Fruit fly (Drosophila melanogaster) whole organism, embryonic: ENCODE results near the gene Caf1-55.

Source experiments
- CG10462 ChIP-seq: fragments of 200-800 bp; sonication (Bioruptor generic); optimal IDR thresholded peaks from 2 replicates; lab custom pipeline; 2016; ENCODE audit warnings: missing biosample characterization, missing genetic modification characterization
- CG11093 ChIP-seq: fragments of 200-800 bp; sonication (Bioruptor generic); IDR thresholded peaks from 3 replicates; pipeline ENCODE4 v1.3.6; 2022; ENCODE audit warnings: missing biosample characterization, missing genetic modification characterization
- CG12391 ChIP-seq: fragments of 200-800 bp; sonication (Bioruptor generic); optimal IDR thresholded peaks from 3 replicates; lab custom pipeline; 2018; ENCODE audit warnings: missing biosample characterization, mild to moderate bottlenecking, missing genetic modification characterization, moderate library complexity
- CG14050 ChIP-seq: fragments of 200-800 bp; sonication (Bioruptor generic); IDR thresholded peaks from 3 replicates; pipeline ENCODE4 v1.3.6; 2022; ENCODE audit warnings: missing biosample characterization, missing genetic modification characterization
- CG14667 ChIP-seq: fragments of 200-800 bp; sonication (Bioruptor generic); IDR thresholded peaks from 2 replicates; pipeline ENCODE4 v1.3.6; 2022; ENCODE audit warnings: missing biosample characterization, missing genetic modification characterization
- CG14965 ChIP-seq: fragments of 200-800 bp; sonication (Bioruptor generic); optimal IDR thresholded peaks from 2 replicates; lab custom pipeline; 2016; ENCODE audit warnings: missing biosample characterization, missing genetic modification characterization, borderline replicate concordance
- CG15269 ChIP-seq: fragments of 200-800 bp; sonication (Bioruptor generic); optimal IDR thresholded peaks from 2 replicates; lab custom pipeline; 2018; ENCODE audit warnings: missing biosample characterization, mild to moderate bottlenecking, missing genetic modification characterization, moderate library complexity
- CG17328 ChIP-seq: fragments of 200-800 bp; sonication (Bioruptor generic); IDR thresholded peaks from 2 replicates; pipeline ENCODE4 v1.3.6; 2022; ENCODE audit warnings: missing biosample characterization, missing genetic modification characterization
- CG18476 ChIP-seq: fragments of 200-800 bp; sonication (Bioruptor generic); optimal IDR thresholded peaks from 2 replicates; lab custom pipeline; 2016; ENCODE audit warnings: missing biosample characterization, mild to moderate bottlenecking, missing genetic modification characterization
- CG30431 ChIP-seq: fragments of 200-800 bp; sonication (Bioruptor generic); optimal IDR thresholded peaks from 2 replicates; lab custom pipeline; 2017; ENCODE audit warnings: missing biosample characterization, missing genetic modification characterization
- CG3407 ChIP-seq: fragments of 200-800 bp; sonication (Bioruptor generic); optimal IDR thresholded peaks from 2 replicates; lab custom pipeline; 2018; ENCODE audit warnings: missing biosample characterization, mild to moderate bottlenecking, missing genetic modification characterization
- CG42726 ChIP-seq: fragments of 200-800 bp; sonication (Bioruptor generic); IDR thresholded peaks from 2 replicates; pipeline ENCODE4 v1.3.6; 2022; ENCODE audit warnings: missing biosample characterization, missing genetic modification characterization; ENCODE audit not compliant: partially characterized antibody
- CG4730 ChIP-seq: fragments of 200-800 bp; sonication (Bioruptor generic); IDR thresholded peaks from 2 replicates; pipeline ENCODE4 v1.3.6; 2022; ENCODE audit warnings: missing biosample characterization, missing genetic modification characterization
- CG6654 ChIP-seq: fragments of 200-800 bp; sonication (Bioruptor generic); optimal IDR thresholded peaks from 2 replicates; lab custom pipeline; 2017; ENCODE audit warnings: missing biosample characterization, mild to moderate bottlenecking, missing genetic modification characterization
- CG7745 ChIP-seq: fragments of 200-800 bp; sonication (Bioruptor generic); optimal IDR thresholded peaks from 2 replicates; lab custom pipeline; 2018; ENCODE audit warnings: missing biosample characterization, mild to moderate bottlenecking, missing genetic modification characterization, moderate library complexity
- CG8388 ChIP-seq: fragments of 200-800 bp; sonication (Bioruptor generic); optimal IDR thresholded peaks from 2 replicates; lab custom pipeline; 2019; ENCODE audit warnings: missing biosample characterization, mild to moderate bottlenecking, missing genetic modification characterization, moderate library complexity
- CG8765 ChIP-seq: fragments of 200-800 bp; sonication (Bioruptor generic); IDR thresholded peaks from 2 replicates; pipeline ENCODE4 v1.3.6; 2022; ENCODE audit warnings: missing biosample characterization, missing genetic modification characterization
- CG9215 ChIP-seq: fragments of 200-800 bp; sonication (Bioruptor generic); IDR thresholded peaks from 2 replicates; pipeline ENCODE4 v1.3.6; 2022; ENCODE audit warnings: missing biosample characterization, missing genetic modification characterization
- Camta ChIP-seq: fragments of 200-800 bp; sonication (Bioruptor generic); optimal IDR thresholded peaks from 2 replicates; lab custom pipeline; 2016; ENCODE audit warnings: missing biosample characterization, missing genetic modification characterization
- CoRest ChIP-seq: fragments of 200-800 bp; sonication (Bioruptor generic); optimal IDR thresholded peaks from 3 replicates; lab custom pipeline; 2018; ENCODE audit warnings: missing biosample characterization, mild to moderate bottlenecking, missing genetic modification characterization, moderate library complexity
- D ChIP-seq, 2 experiments: fragments of 200-800 bp in 1 of 2; fragments of >200 bp in 1 of 2; sonication (Bioruptor generic) in 1 of 2; optimal IDR thresholded peaks; 2 replicates in 1 of 2; 3 replicates in 1 of 2; lab custom pipeline; 2017; ENCODE audit warnings: mild to moderate bottlenecking in 1 of 2, missing biosample characterization in 1 of 2, missing genetic modification characterization in 1 of 2, missing genetic modification reagents in 1 of 2
- D19B ChIP-seq: fragments of 200-800 bp; sonication (Bioruptor generic); optimal IDR thresholded peaks from 2 replicates; lab custom pipeline; 2017; ENCODE audit warnings: missing biosample characterization, mild to moderate bottlenecking, missing genetic modification characterization
- Deaf1 ChIP-seq: fragments of 200-800 bp; optimal IDR thresholded peaks from 3 replicates; lab custom pipeline; 2019; ENCODE audit warnings: missing biosample characterization, mild to moderate bottlenecking, missing genetic modification characterization, moderate library complexity
- Doc3 ChIP-seq: fragments of 200-800 bp; sonication (Bioruptor generic); IDR thresholded peaks from 3 replicates; pipeline ENCODE4 v1.3.6; 2022; ENCODE audit warnings: missing biosample characterization, missing genetic modification characterization; ENCODE audit not compliant: partially characterized antibody
- HLHmδ ChIP-seq: fragments of 200-800 bp; sonication (Bioruptor generic); optimal IDR thresholded peaks from 2 replicates; lab custom pipeline; 2018; ENCODE audit warnings: missing biosample characterization, mild to moderate bottlenecking, missing genetic modification characterization, moderate library complexity
- Hsf ChIP-seq: fragments of 200-800 bp; sonication (Bioruptor generic); optimal IDR thresholded peaks from 3 replicates; lab custom pipeline; 2016; ENCODE audit warnings: missing biosample characterization, missing genetic modification characterization
- Rfx ChIP-seq: fragments of 200-800 bp; sonication (Bioruptor generic); IDR thresholded peaks from 2 replicates; pipeline ENCODE4 v1.3.6; 2022; ENCODE audit warnings: missing biosample characterization, missing genetic modification characterization
- Sry-β ChIP-seq: fragments of 200-800 bp; sonication (Bioruptor generic); optimal IDR thresholded peaks from 2 replicates; lab custom pipeline; 2018; ENCODE audit warnings: missing biosample characterization, mild to moderate bottlenecking, missing genetic modification characterization, moderate library complexity
- Xrp1 ChIP-seq: fragments of 200-800 bp; sonication (Bioruptor generic); IDR thresholded peaks from 2 replicates; pipeline ENCODE4 v1.3.6; 2022; ENCODE audit warnings: missing biosample characterization, missing genetic modification characterization
- cg ChIP-seq: fragments of 200-800 bp; sonication (Bioruptor generic); optimal IDR thresholded peaks from 3 replicates; lab custom pipeline; 2019; ENCODE audit warnings: missing biosample characterization, mild to moderate bottlenecking, missing genetic modification characterization, moderate library complexity
- crp ChIP-seq, 2 experiments: fragments of 200-800 bp; sonication (Bioruptor generic); optimal IDR thresholded peaks; 2 replicates in 1 of 2; 3 replicates in 1 of 2; lab custom pipeline; 2017; ENCODE audit warnings: missing biosample characterization in 2 of 2, missing genetic modification characterization in 2 of 2, mild to moderate bottlenecking in 1 of 2, moderate library complexity in 1 of 2
- eyg ChIP-seq: fragments of 200-800 bp; sonication (Bioruptor generic); optimal IDR thresholded peaks from 3 replicates; lab custom pipeline; 2016; ENCODE audit warnings: missing biosample characterization, missing genetic modification characterization
- fd102C ChIP-seq: fragments of 200-800 bp; sonication (Bioruptor generic); optimal IDR thresholded peaks from 2 replicates; lab custom pipeline; 2018; ENCODE audit warnings: missing biosample characterization, mild to moderate bottlenecking, missing genetic modification characterization, moderate library complexity
- gce ChIP-seq: fragments of 200-800 bp; sonication (Bioruptor generic); IDR thresholded peaks from 3 replicates; pipeline ENCODE4 v1.3.6; 2022; ENCODE audit warnings: missing biosample characterization, missing genetic modification characterization
- gcm ChIP-seq: fragments of 200-800 bp; sonication (Bioruptor generic); optimal IDR thresholded peaks from 2 replicates; lab custom pipeline; 2019; ENCODE audit warnings: missing biosample characterization, mild to moderate bottlenecking, missing genetic modification characterization, moderate library complexity
- grn ChIP-seq: fragments of 200-800 bp; sonication (Bioruptor generic); optimal IDR thresholded peaks from 3 replicates; lab custom pipeline; 2017; ENCODE audit warnings: missing biosample characterization, missing genetic modification characterization
- inv ChIP-seq: fragments of 200-800 bp; sonication (Bioruptor generic); IDR thresholded peaks from 2 replicates; pipeline ENCODE4 v1.3.6; 2022; ENCODE audit warnings: missing biosample characterization, missing genetic modification characterization; ENCODE audit not compliant: partially characterized antibody
- mam ChIP-seq: fragments of 200-800 bp; sonication (Bioruptor generic); optimal IDR thresholded peaks from 3 replicates; lab custom pipeline; 2016; ENCODE audit warnings: missing biosample characterization, missing genetic modification characterization
- nau ChIP-seq: fragments of 200-800 bp; sonication (Bioruptor generic); optimal IDR thresholded peaks from 3 replicates; lab custom pipeline; 2017; ENCODE audit warnings: missing biosample characterization, mild to moderate bottlenecking, missing genetic modification characterization, missing genetic modification reagents
- nom ChIP-seq: fragments of 200-800 bp; sonication (Bioruptor generic); optimal IDR thresholded peaks from 2 replicates; lab custom pipeline; 2017; ENCODE audit warnings: missing biosample characterization, missing genetic modification characterization, mild to moderate bottlenecking, moderate library complexity, missing genetic modification reagents
- oc ChIP-seq: fragments of 200-800 bp; sonication (Bioruptor generic); optimal IDR thresholded peaks from 2 replicates; lab custom pipeline; 2018; ENCODE audit warnings: missing biosample characterization, mild to moderate bottlenecking, missing genetic modification characterization, moderate library complexity
- onecut ChIP-seq: fragments of 200-800 bp; sonication (Bioruptor generic); IDR thresholded peaks from 2 replicates; pipeline ENCODE4 v1.3.6; 2022; ENCODE audit warnings: missing biosample characterization, missing genetic modification characterization
- otp ChIP-seq: fragments of 200-800 bp; sonication (Bioruptor generic); IDR thresholded peaks from 3 replicates; pipeline ENCODE4, ENCODE4 v1.3.6; 2022; ENCODE audit warnings: missing biosample characterization, missing genetic modification characterization
- row ChIP-seq: fragments of 200-800 bp; sonication (Bioruptor generic); IDR thresholded peaks from 3 replicates; pipeline ENCODE4 v1.3.6; 2022; ENCODE audit warnings: missing biosample characterization, missing genetic modification characterization
- sd ChIP-seq: fragments of 200-800 bp; sonication (Bioruptor generic); optimal IDR thresholded peaks from 3 replicates; lab custom pipeline; 2018; ENCODE audit warnings: missing biosample characterization, mild to moderate bottlenecking, missing genetic modification characterization, moderate library complexity
- trh ChIP-seq: fragments of 200-800 bp; sonication (Bioruptor generic); optimal IDR thresholded peaks from 2 replicates; lab custom pipeline; 2016; ENCODE audit warnings: missing biosample characterization, missing genetic modification characterization
- usp ChIP-seq: fragments of >200 bp; optimal IDR thresholded peaks from 2 replicates; lab custom pipeline; 2017; ENCODE audit warnings: missing biosample characterization, missing genetic modification characterization
- wor ChIP-seq: fragments of 200-800 bp; sonication (Bioruptor generic); IDR thresholded peaks from 2 replicates; pipeline ENCODE4 v1.3.6; 2022; ENCODE audit warnings: missing biosample characterization, missing genetic modification characterization
- zen2 ChIP-seq: fragments of 200-800 bp; sonication (Bioruptor generic); IDR thresholded peaks from 3 replicates; pipeline ENCODE4 v1.3.6; 2022; ENCODE audit warnings: missing biosample characterization, missing genetic modification characterization; ENCODE audit not compliant: partially characterized antibody

The Caf1-55 gene

DNA sequence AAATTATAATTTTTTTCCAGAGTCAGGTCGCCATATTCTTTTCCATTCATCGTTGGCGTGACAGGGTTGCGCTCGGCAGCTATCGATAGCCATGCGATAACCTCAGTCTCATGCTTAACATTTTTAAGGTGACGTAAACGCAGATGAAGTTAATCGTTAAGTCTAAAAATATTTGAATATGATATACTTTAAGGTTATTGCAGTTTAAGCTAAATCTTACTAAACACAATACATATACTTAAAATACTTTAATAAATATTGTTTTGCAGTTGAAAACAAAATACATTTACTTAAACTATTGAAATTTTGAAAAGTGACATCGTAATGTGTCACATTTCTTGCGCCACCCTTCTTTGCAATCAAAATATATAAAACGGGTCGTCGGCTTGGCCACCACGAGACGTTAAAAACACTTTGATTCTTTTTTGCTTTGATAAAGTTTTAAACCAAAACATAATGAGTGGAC, 49.8 kb downstream of the Caf1-55 start, which contains the start of the genes Cp190 and CG4338 (continued):
- TF ChIP-seq CG14965 (GFP tag; lab: Kevin White, UChicago) (no peak), Hsf (GFP tag; lab: Kevin White, UChicago) (peak; percentile 96), Sry-β (peak; percentile 75), row (GFP tag; lab: Robert Waterston, UW) (peak; percentile 98), CG17328 (GFP tag; lab: Robert Waterston, UW) (peak; percentile 96), CG30431 (GFP tag; lab: Kevin White, UChicago) (peak; percentile 95), CG42726 (GFP tag; lab: Robert Waterston, UW) (peak; percentile 76), CG7745 (tag; lab: Kevin White, UChicago) (peak; percentile 80), CG9215 (GFP tag; lab: Robert Waterston, UW) (peak; percentile 97), usp (GFP tag; lab: Kevin White, UChicago) (no peak), onecut (GFP tag; lab: Robert Waterston, UW) (peak; percentile 93), CG8765 (GFP tag; lab: Robert Waterston, UW) (peak; percentile 89), Deaf1 (peak; percentile 88), trh (peak; percentile 95), nom (peak; percentile 95), CG12391 (tag; lab: Kevin White, UChicago) (peak; percentile 99), mam (peak; percentile 93), CG15269 (tag; lab: Kevin White, UChicago) (peak; percentile 99), Camta (GFP tag; lab: Kevin White, UChicago) (peak; percentile 93), nau (GFP tag; lab: Kevin White, UChicago) (no peak), zen2 (no peak; the same call in 2 of the 3 replicates), fd102C (GFP tag; lab: Kevin White, UChicago) (peak; percentile 84), CG3407 (GFP tag; lab: Kevin White, UChicago) (peak; percentile 96), grn (GFP tag; lab: Kevin White, UChicago) (no peak), oc (tag; lab: Kevin White, UChicago) (peak; percentile 98), inv (peak; percentile 71), crp (GFP tag; optimal IDR thresholded peaks at IDR 0.05; lab: Kevin White, UChicago) (peak; percentile 6 to 70), D (optimal IDR thresholded peaks at IDR 0.05; lab: Kevin White, UChicago) (no peak), D (GFP tag; optimal IDR thresholded peaks at IDR 0.05; lab: Kevin White, UChicago) (peak; percentile 96), HLHmδ (GFP tag; lab: Kevin White, UChicago) (peak; percentile 3), CG18476 (GFP tag; lab: Kevin White, UChicago) (peak; percentile 98), CG14050 (peak; percentile 91), CG14667 (GFP tag; lab: Robert Waterston, UW) (peak; percentile 93), otp (GFP tag; lab: Robert Waterston, UW) (peak; percentile 91), Rfx (GFP tag; lab: Robert Waterston, UW) (peak; percentile 97), cg (peak; percentile 10), CG8388 (GFP tag; lab: Kevin White, UChicago) (peak; percentile 98), CG10462 (GFP tag; lab: Kevin White, UChicago) (peak; percentile 95), CG4730 (GFP tag; lab: Robert Waterston, UW) (no peak; the same call in none of the 2 replicates), CG6654 (GFP tag; lab: Kevin White, UChicago) (peak; percentile 88), gcm (GFP tag; lab: Kevin White, UChicago) (peak; percentile 99), sd (tag; lab: Kevin White, UChicago) (peak; percentile 94), CG11093 (GFP tag; lab: Robert Waterston, UW) (peak; percentile 96), D19B (GFP tag; lab: Kevin White, UChicago) (peak; percentile 94), eyg (GFP tag; lab: Kevin White, UChicago) (peak; percentile 78), Doc3 (GFP tag; lab: Robert Waterston, UW) (peak; percentile 61; the same call in 2 of the 3 replicates), wor (peak; percentile 95), gce (GFP tag; lab: Robert Waterston, UW) (peak; percentile 94), CoRest (peak; percentile 100), Xrp1 (peak; percentile 98)
